Worm (Caenorhabditis elegans) whole organism, mixed stage, embryonic: ENCODE measurements around the gene C29F3.7.

ENCODE experiments used
- M03D4.4 ChIP-seq: sonication (generic microtip); optimal IDR thresholded peaks from 2 replicates; lab custom pipeline; 2017; ENCODE audit warnings: mild to moderate bottlenecking, missing genetic modification characterization, missing compliant biosample characterization
- bed-3 ChIP-seq: fragments of 200-800 bp; sonication (Bioruptor generic); optimal IDR thresholded peaks from 3 replicates; lab custom pipeline; 2018; ENCODE audit warnings: mild to moderate bottlenecking, missing genetic modification characterization, moderate library complexity, missing compliant biosample characterization
- blmp-1 ChIP-seq: fragments of 150-350 bp; optimal IDR thresholded peaks from 2 replicates; lab custom pipeline; 2014; ENCODE audit warnings: missing biosample characterization, missing genetic modification characterization
- ceh-39 ChIP-seq: fragments of 150-350 bp; optimal IDR thresholded peaks from 2 replicates; lab custom pipeline; 2014; ENCODE audit warnings: missing biosample characterization, missing genetic modification characterization
- ceh-43 ChIP-seq: fragments of 200-800 bp; sonication (Bioruptor generic); optimal IDR thresholded peaks from 2 replicates; lab custom pipeline; 2018; ENCODE audit warnings: mild to moderate bottlenecking, missing genetic modification characterization, moderate library complexity, missing compliant biosample characterization
- ceh-83 ChIP-seq: fragments of 200-800 bp; sonication (Bioruptor generic); optimal IDR thresholded peaks from 2 replicates; lab custom pipeline; 2018; ENCODE audit warnings: mild to moderate bottlenecking, missing genetic modification characterization, missing compliant biosample characterization
- ces-1 ChIP-seq: fragments of 150-350 bp; optimal IDR thresholded peaks from 2 replicates; lab custom pipeline; 2014; ENCODE audit warnings: missing biosample characterization, missing genetic modification reagents, missing genetic modification characterization
- cnd-1 ChIP-seq: fragments of 200-800 bp; sonication (Bioruptor generic); optimal IDR thresholded peaks from 2 replicates; lab custom pipeline; 2018; ENCODE audit warnings: mild to moderate bottlenecking, missing genetic modification characterization, missing compliant biosample characterization
- drap-1 ChIP-seq: fragments of 200-800 bp; sonication (Bioruptor generic); optimal IDR thresholded peaks from 3 replicates; lab custom pipeline; 2018; ENCODE audit warnings: mild to moderate bottlenecking, missing genetic modification characterization, missing compliant biosample characterization
- elt-1 ChIP-seq: sonication (generic microtip); optimal IDR thresholded peaks from 2 replicates; lab custom pipeline; 2017; ENCODE audit warnings: missing genetic modification characterization, mild to moderate bottlenecking, missing compliant biosample characterization, antibody characterized with exemption, moderate library complexity, borderline replicate concordance; ENCODE audit not compliant: insufficient read depth
- elt-3 ChIP-seq: fragments of 150-350 bp; optimal IDR thresholded peaks from 2 replicates; lab custom pipeline; 2014; ENCODE audit warnings: missing biosample characterization, missing genetic modification characterization
- ham-2 ChIP-seq: fragments of 200-800 bp; sonication (Bioruptor generic); optimal IDR thresholded peaks from 2 replicates; lab custom pipeline; 2018; ENCODE audit warnings: mild to moderate bottlenecking, missing genetic modification characterization, missing compliant biosample characterization
- hlh-1 ChIP-seq: fragments of 150-350 bp; optimal IDR thresholded peaks from 2 replicates; lab custom pipeline; 2014; ENCODE audit warnings: missing biosample characterization, missing genetic modification reagents, missing genetic modification characterization
- lin-32 ChIP-seq: fragments of 200-800 bp; sonication (Bioruptor generic); optimal IDR thresholded peaks from 2 replicates; lab custom pipeline; 2018; ENCODE audit warnings: mild to moderate bottlenecking, missing genetic modification characterization, missing compliant biosample characterization
- lsy-2 ChIP-seq: fragments of 150-350 bp; optimal IDR thresholded peaks from 2 replicates; lab custom pipeline; 2014; ENCODE audit warnings: missing biosample characterization, missing genetic modification characterization
- mep-1 ChIP-seq: fragments of 150-350 bp; optimal IDR thresholded peaks from 2 replicates; lab custom pipeline; 2017; ENCODE audit warnings: missing biosample characterization, missing genetic modification reagents, missing genetic modification characterization, inconsistent platforms
- mls-2 ChIP-seq: sonication (generic microtip); optimal IDR thresholded peaks from 2 replicates; lab custom pipeline; 2016; ENCODE audit warnings: mild to moderate bottlenecking, missing genetic modification characterization, moderate library complexity, missing compliant biosample characterization
- nhr-12 ChIP-seq: fragments of 150-350 bp; optimal IDR thresholded peaks from 2 replicates; lab custom pipeline; 2014; ENCODE audit warnings: missing biosample characterization, missing genetic modification characterization
- nhr-2 ChIP-seq: fragments of 150-350 bp; optimal IDR thresholded peaks from 2 replicates; lab custom pipeline; 2014; ENCODE audit warnings: missing biosample characterization, missing genetic modification characterization
- nhr-237 ChIP-seq: fragments of 150-350 bp; optimal IDR thresholded peaks from 2 replicates; lab custom pipeline; 2014; ENCODE audit warnings: missing biosample characterization, missing genetic modification characterization
- nhr-28 ChIP-seq: fragments of 150-350 bp; optimal IDR thresholded peaks from 2 replicates; lab custom pipeline; 2014; ENCODE audit warnings: missing biosample characterization, missing genetic modification characterization
- nhr-76 ChIP-seq: sonication (generic microtip); optimal IDR thresholded peaks from 2 replicates; lab custom pipeline; 2017; ENCODE audit warnings: missing biosample characterization, missing genetic modification characterization
- pha-4 ChIP-seq: fragments of 150-350 bp; optimal IDR thresholded peaks from 2 replicates; lab custom pipeline; 2018; ENCODE audit warnings: missing biosample characterization, missing genetic modification reagents, missing genetic modification characterization
- sem-2 ChIP-seq: fragments of 200-800 bp; sonication (Bioruptor generic); optimal IDR thresholded peaks from 2 replicates; lab custom pipeline; 2018; ENCODE audit warnings: mild to moderate bottlenecking, missing genetic modification characterization, missing compliant biosample characterization
- sptf-1 ChIP-seq: sonication (generic microtip); optimal IDR thresholded peaks from 2 replicates; lab custom pipeline; 2017; ENCODE audit warnings: mild to moderate bottlenecking, missing genetic modification characterization, moderate library complexity, missing compliant biosample characterization
- tbx-8 ChIP-seq: fragments of 200-800 bp; sonication (Bioruptor generic); optimal IDR thresholded peaks from 2 replicates; lab custom pipeline; 2018; ENCODE audit warnings: mild to moderate bottlenecking, missing genetic modification characterization, moderate library complexity, missing compliant biosample characterization
- unc-39 ChIP-seq: fragments of 150-350 bp; optimal IDR thresholded peaks from 2 replicates; lab custom pipeline; 2014; ENCODE audit warnings: missing biosample characterization, missing genetic modification characterization
- unc-62 ChIP-seq: fragments of 150-350 bp; optimal IDR thresholded peaks from 2 replicates; lab custom pipeline; 2014; ENCODE audit warnings: missing biosample characterization, missing genetic modification reagents, missing genetic modification characterization
- zip-8 ChIP-seq: fragments of 150-350 bp; optimal IDR thresholded peaks from 2 replicates; lab custom pipeline; 2014; ENCODE audit warnings: missing biosample characterization, missing genetic modification characterization
- ztf-11 ChIP-seq: fragments of 150-350 bp; optimal IDR thresholded peaks from 2 replicates; lab custom pipeline; 2014; ENCODE audit warnings: missing biosample characterization, missing genetic modification characterization

Gene C29F3.7

DNA sequence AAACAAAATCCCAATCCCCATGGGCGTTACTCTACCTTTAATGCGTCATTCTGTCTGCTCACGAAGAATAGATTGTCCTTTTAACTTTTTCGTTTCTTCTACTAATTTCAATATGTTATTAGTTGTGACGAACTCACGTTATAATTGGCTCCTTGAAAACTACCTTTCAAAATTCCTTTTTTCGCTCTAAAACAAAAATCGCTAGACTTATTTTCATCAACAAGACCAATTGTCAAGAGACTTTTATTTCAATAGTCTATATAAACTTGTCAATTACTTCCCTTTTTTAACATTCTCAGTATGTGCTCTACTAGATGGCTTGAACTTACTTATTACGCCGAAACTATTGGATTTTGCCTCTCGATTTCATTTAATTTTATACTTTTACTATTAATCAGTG lies 30.0 kb downstream of the C29F3.7 start, which contains the start of gene str-102:
TSS of gene str-102 (plus strand) at position 301 of the 400 bp plus-strand sequence.
- no peak for TF ChIP-seq blmp-1
- TF ChIP-seq, all 35 proteins: peak for 0

DNA sequence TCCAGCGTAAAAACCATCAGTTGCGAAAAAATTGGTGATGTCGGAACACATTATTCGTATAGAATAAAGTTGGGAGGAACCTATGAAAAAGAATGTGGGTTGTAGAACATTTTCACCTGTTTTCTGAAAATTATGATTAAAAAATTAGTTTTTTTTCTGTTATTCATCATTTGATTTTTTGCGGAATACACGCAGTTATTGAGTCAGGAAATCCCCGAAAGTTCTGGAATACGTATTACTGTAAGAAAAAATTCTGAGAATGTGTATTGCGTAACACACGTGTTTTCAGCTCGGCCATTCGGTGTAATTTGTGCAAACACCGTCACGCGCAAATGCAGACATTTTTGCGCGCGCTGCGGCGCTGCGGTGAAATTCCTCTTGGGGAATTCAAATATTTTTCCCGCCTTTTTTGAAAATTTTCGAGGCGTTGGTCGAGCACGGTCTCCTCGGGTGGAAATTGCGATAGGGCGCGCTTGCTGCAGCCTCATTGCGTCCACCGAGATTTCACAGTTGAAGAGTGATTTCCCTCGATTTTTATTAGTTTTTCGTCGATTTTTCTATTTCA lies 34.2 kb downstream of the C29F3.7 start, which contains the start of gene srh-170:
TSS of gene srh-170 (minus strand) at position 51 of the 565 bp plus-strand sequence.
- TF ChIP-seq nhr-12: no peak
- TF ChIP-seq ceh-83 (GFP tag; lab: Kevin White, UChicago): no peak
- TF ChIP-seq nhr-76 (tag; lab: Kevin White, UChicago): no peak
- peak; percentile 19 for TF ChIP-seq zip-8 (tag; lab: Kevin White, UChicago)
- TF ChIP-seq lsy-2 (tag; lab: Kevin White, UChicago): no peak

DNA sequence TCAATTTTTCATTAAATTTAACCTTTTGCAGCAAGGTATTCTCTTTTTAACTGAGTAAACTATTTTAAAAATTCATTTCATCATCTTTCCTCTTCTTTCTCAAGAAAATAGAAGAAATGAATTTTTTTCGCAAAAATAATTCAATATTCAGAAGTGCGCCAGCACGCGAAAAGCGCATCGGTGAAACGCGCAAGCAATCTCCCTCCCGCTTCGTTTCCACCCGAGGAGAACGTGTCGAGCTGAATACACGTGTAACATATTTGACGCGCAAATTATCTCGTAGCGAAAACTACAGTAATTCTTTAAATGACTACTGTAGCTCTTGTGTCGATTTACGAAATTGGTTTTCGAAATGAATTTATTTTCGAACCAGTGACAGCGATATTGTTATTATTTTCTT lies 37.4 kb downstream of the C29F3.7 start:
- TF ChIP-seq hlh-1 (no peak), mep-1 (tag; lab: Kevin White, UChicago) (no peak), tbx-8 (GFP tag; lab: Kevin White, UChicago) (no peak), sem-2 (no peak), ham-2 (GFP tag; lab: Kevin White, UChicago) (no peak), M03D4.4 (no peak), pha-4 (no peak), nhr-76 (tag; lab: Kevin White, UChicago) (no peak), nhr-28 (tag; lab: Kevin White, UChicago) (no peak)

DNA sequence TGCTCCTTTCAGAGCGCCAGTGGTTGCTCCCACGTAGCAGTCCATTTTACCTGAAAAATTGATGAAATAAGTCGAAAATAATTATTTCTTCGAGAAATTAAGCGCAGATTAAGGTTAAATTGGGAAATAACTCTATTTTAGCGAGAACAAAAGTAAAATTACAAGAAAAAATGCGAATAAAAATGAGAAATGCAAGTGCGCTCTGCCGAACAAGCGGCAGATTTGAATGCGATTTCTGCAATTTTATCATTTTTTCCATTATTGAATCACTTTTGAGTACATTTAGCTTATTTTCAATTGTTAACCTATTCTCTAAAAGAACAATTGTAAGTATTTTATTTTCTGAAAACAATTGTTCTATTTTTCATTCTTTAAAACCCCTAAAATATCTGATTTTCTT lies 40.2 kb downstream of the C29F3.7 start, which contains the start of gene T06E6.1:
TSS of gene T06E6.1 (minus strand) at position 56 of the 400 bp plus-strand sequence.
- TF ChIP-seq sptf-1 (tag; lab: Kevin White, UChicago) (no peak), unc-39 (tag; lab: Kevin White, UChicago) (no peak), ceh-39 (tag; lab: Kevin White, UChicago) (no peak), lin-32 (GFP tag; lab: Kevin White, UChicago) (no peak), nhr-76 (tag; lab: Kevin White, UChicago) (no peak), nhr-12 (no peak), pha-4 (no peak), drap-1 (GFP tag; lab: Kevin White, UChicago) (no peak), mep-1 (tag; lab: Kevin White, UChicago) (no peak), elt-1 (tag; lab: Kevin White, UChicago) (no peak), unc-62 (GFP tag; lab: Kevin White, UChicago) (no peak), zip-8 (tag; lab: Kevin White, UChicago) (no peak), cnd-1 (tag; lab: Kevin White, UChicago) (no peak)

DNA sequence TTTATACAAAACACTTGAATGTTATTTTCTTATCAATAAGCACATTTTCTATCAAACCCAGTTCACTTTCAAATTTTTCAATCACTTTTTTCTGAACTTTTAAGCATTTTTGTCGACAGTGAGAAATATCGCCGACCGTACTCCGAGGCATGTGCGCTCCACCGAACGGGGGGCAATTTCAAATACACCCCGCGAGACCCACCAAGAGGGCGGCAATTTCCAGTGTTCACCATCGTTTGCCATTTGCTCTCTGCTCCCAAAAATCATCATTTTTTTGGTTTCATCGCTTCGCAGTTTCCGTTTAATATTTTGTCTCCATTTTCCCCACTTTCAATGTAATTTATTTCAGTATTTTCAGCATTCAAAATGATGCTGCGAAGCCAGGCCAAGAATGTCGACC lies 40.6 kb downstream of the C29F3.7 start, which contains the start of gene cyb-3:
TSS of gene cyb-3 (plus strand) at position 350 of the 400 bp plus-strand sequence.
- TF ChIP-seq nhr-28 (tag; lab: Kevin White, UChicago) (no peak), lsy-2 (tag; lab: Kevin White, UChicago) (peak; percentile 57), lin-32 (GFP tag; lab: Kevin White, UChicago) (no peak), nhr-237 (tag; lab: Kevin White, UChicago) (no peak)

DNA sequence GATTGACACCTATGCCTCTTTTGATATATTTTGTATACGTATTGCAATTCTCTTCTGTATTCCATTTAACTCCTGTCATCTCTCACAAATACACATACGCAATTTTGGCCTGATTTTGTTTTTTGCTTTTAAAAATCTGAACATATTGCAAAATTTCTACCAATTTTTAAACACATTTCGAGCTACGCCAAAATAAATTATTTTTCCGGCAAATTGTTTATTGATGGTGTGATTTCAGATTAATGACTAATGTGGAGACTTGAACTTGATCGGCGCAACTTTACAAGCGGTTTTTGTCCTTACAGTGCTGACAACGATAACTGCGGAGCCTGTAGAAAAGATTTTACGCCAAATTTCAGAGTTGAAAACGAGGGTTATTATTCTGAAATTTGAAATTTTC lies 42.4 kb downstream of the C29F3.7 start:
- TF ChIP-seq nhr-28 (tag; lab: Kevin White, UChicago) (no peak), elt-1 (tag; lab: Kevin White, UChicago) (no peak), nhr-76 (tag; lab: Kevin White, UChicago) (no peak), tbx-8 (GFP tag; lab: Kevin White, UChicago) (no peak), mls-2 (tag; lab: Kevin White, UChicago) (no peak), drap-1 (GFP tag; lab: Kevin White, UChicago) (no peak), ceh-39 (tag; lab: Kevin White, UChicago) (no peak)

DNA sequence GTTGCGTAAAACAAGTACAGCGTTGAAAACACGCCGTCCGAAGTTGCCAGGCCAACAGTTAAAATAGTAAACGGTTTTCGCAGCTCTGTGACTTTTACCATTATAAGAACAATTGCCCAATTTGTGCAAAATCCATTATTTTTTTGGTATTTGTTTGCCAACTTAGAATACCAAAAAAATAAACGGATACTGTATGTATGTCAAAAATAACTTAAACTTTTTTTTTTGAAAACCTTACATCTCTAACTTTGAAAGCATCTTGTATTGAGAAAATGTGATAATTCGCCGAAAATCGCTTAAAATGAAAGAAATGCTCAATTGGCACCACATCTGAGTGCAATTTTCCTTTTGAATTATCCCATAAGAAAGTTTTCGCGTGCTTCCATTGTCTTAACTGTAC lies 44.0 kb downstream of the C29F3.7 start, which contains the start of gene fbxa-199:
TSS of gene fbxa-199 (minus strand) at position 101 of the 400 bp plus-strand sequence.
- TF ChIP-seq bed-3: no peak
- no peak for TF ChIP-seq unc-39 (tag; lab: Kevin White, UChicago)
- no peak for TF ChIP-seq elt-1 (tag; lab: Kevin White, UChicago)
- no peak for TF ChIP-seq ces-1 (GFP tag; lab: Kevin White, UChicago)
- no peak for TF ChIP-seq cnd-1 (tag; lab: Kevin White, UChicago)
- TF ChIP-seq nhr-2 (tag; lab: Kevin White, UChicago): no peak
- TF ChIP-seq tbx-8 (GFP tag; lab: Kevin White, UChicago): no peak
- no peak for TF ChIP-seq sptf-1 (tag; lab: Kevin White, UChicago)
- no peak for TF ChIP-seq lin-32 (GFP tag; lab: Kevin White, UChicago)
- TF ChIP-seq elt-3 (tag; lab: Kevin White, UChicago): no peak
- no peak for TF ChIP-seq nhr-12
- TF ChIP-seq sem-2: no peak
- TF ChIP-seq ceh-43: no peak
- TF ChIP-seq hlh-1: no peak
- no peak for TF ChIP-seq lsy-2 (tag; lab: Kevin White, UChicago)
- no peak for TF ChIP-seq ztf-11
- no peak for TF ChIP-seq M03D4.4
- no peak for TF ChIP-seq zip-8 (tag; lab: Kevin White, UChicago)
